Fruit fly (Drosophila melanogaster) S2 (cell line): Measurements from ENCODE around the gene Inx3.

Experiments
- CG8478 ChIP-seq: fragments of >200 bp; optimal IDR thresholded peaks from 2 replicates; lab custom pipeline; 2018
- CTCF ChIP-seq, 2 experiments: fragments of >200 bp; optimal IDR thresholded peaks; 2 replicates each; lab custom pipeline; 2018

Gene Inx3

DNA sequence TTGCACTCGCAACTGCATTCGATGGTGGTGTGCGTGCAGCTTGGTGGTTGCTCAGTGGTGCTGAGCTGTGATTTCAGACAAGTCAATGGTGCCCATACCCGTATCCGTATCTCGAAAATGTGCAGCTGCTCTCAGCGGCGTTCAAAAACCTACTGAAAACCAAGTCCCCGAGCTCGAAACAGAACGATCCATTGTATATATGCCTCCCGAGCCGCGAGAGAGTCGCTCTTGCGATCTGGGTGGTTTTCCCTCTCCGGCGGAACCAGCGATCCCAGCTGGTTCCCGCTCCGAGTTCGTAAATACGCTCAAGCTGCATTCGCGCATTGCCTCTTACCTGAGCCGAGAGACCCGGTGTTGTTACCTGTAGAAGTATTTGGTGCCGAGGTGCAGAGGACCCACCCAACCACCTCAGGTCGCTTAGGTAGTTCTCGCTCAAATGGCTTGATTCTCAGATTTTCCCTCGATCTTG, at the start of gene Inx3:
Gene Inx3 (minus strand): TSS at position 440 of the 469 bp plus-strand sequence.
- TF ChIP-seq CTCF (optimal IDR thresholded peaks at IDR 0.05; lab: Kevin White, UChicago) = no peak
- no peak for TF ChIP-seq CG8478 (lab: Kevin White, UChicago)

dm6 chr3R:28904816-28905435, 45.6 kb upstream of the Inx3 start:
- TF ChIP-seq CG8478 (lab: Kevin White, UChicago) (no peak), CTCF (optimal IDR thresholded peaks at IDR 0.05; lab: Kevin White, UChicago) (no peak)

DNA sequence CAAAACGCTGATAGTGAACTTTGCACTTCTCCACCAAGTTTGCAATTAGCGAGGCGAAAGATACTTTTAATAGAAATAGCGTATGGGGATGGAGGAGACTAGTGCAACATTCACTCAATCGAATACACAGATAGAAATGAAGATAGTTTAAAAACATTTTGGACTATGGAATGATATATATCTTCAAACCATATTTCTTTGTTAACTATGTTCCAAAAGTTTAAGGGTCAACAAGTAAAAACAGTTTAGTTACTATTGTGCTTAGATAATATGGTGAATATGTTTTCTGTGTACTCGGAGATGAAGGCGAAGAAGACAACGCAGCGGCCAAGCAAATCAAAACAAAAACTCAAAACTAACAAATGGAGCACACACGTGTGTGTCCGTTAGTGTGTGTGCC, 44.9 kb upstream of the Inx3 start:
- no peak for TF ChIP-seq CTCF (optimal IDR thresholded peaks at IDR 0.05; lab: Kevin White, UChicago)
- no peak for TF ChIP-seq CG8478 (lab: Kevin White, UChicago)

- TF ChIP-seq CG8478 (lab: Kevin White, UChicago) (no peak), CTCF (optimal IDR thresholded peaks at IDR 0.05; lab: Kevin White, UChicago) (no peak)
Measured at dm6 chr3R:28903392-28903791, 44.1 kb upstream of the Inx3 start.

DNA sequence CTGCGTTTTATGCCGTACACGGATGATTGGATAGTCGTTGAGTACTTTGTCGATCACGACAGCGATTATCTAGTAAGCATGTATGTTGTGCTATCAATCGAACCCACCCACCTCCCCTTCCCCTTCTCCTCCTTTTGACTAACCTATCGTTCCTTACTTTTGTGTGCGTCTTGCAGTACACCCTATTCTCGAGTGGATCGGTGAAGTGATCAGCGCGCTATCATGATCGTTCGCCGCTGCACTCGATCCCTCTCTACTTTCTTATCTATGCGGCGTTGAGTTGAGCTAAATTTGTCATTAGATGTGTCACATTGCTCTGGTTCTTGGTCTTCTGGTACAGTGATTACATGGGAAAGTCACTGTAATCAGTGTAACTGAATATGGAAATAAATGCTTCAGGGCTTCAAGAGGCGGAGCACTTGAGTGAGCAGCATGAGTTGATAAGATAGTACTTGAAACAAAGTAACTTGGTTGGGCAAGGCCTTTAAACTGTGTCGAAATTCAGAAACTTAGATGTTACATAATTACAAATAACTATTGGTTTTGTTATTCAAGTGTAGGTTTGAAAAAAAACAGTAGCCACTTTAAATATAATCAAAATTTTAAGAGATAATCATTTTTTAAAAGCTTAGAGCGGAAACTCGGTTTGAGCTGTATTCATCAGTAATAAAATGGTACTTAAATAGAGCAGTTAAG, 42.3 kb upstream of the Inx3 start:
- TF ChIP-seq CG8478 (lab: Kevin White, UChicago) (no peak), CTCF (optimal IDR thresholded peaks at IDR 0.05; lab: Kevin White, UChicago) (no peak)

DNA sequence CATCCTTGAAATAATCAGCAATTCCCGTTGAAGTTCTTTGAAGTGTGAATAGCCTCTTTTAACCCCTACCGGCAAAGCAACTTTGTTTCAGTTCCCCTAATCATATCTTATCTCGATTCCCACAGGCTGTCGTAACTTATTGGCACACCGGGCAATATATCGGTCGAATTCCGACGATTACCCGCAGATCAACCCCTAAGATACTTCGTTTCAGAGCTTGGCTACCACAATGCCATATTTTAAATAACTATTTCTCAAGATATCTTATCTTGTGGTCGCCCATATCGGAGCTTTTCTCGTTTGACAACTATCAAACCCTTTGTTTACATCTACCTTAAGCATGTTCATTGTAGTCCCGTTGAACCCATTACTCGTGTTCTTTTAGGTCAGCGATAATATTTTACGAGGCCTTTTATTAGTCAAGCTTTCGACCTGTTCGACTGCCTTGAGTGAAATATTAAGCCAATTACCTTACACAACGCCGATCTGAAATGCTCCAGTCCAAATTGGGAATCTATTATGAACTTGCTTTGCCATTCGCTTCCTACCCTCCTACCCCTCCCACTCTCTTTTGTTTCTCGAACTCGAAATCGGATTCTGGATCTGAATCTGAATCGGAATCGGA, 39.7 kb upstream of the Inx3 start:
- TF ChIP-seq CG8478 (lab: Kevin White, UChicago) (no peak), CTCF (optimal IDR thresholded peaks at IDR 0.05; lab: Kevin White, UChicago) (no peak)

DNA sequence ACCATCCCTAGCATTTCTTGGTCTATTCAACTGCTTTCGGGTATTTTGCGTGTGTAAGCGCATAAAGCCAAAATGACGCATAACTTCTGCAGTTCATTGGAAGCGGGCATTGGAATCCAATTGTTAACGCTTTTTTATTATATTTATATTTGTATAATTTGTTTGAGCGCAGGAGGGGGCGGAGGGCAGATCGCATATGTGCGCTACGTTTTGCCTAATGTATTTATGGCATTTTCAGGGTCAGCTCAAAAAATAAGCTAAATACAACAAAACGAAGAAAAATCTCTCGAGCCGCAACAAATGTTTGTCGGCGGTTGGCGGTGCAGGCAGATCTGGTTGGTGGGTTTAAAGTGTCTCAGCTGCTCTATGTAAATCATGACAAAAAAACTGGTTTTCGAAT, 38.6 kb upstream of the Inx3 start:
- TF ChIP-seq CTCF (optimal IDR thresholded peaks at IDR 0.05; lab: Kevin White, UChicago) (no peak), CG8478 (lab: Kevin White, UChicago) (no peak)

- TF ChIP-seq CG8478 (lab: Kevin White, UChicago) (no peak), CTCF (optimal IDR thresholded peaks at IDR 0.05; lab: Kevin White, UChicago) (no peak)
Measured at dm6 chr3R:28895014-28895413, 35.7 kb upstream of the Inx3 start.

DNA sequence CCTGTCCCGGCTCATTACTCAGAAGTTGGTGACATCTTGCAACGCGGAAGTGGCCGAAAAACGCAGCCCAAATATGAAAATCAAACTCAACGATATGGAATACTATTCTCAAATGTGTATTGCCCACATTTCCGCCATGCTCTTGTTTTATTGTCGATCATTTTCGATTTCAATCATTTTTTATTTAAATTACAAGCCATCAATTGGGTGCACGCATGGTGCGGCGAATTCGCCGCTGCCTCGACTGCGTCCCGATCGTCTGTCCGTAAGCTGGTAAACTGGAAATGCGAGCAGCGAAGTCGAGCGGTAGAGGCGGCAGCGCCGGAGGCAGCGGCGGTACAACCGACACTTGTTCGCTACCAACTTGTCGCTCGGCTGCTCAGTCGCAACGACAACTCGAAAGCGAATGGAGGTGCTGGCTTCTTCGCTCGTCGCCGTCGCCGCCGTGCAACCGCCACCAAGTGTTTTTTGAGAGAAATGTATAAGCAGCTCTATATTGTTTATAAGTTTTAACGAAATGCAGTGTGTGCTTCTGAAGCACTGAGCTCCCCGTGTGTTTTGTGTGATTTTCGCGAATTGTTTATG, 32.3 kb upstream of the Inx3 start:
- TF ChIP-seq CG8478 (lab: Kevin White, UChicago) (no peak), CTCF (optimal IDR thresholded peaks at IDR 0.05; lab: Kevin White, UChicago) (no peak)

DNA sequence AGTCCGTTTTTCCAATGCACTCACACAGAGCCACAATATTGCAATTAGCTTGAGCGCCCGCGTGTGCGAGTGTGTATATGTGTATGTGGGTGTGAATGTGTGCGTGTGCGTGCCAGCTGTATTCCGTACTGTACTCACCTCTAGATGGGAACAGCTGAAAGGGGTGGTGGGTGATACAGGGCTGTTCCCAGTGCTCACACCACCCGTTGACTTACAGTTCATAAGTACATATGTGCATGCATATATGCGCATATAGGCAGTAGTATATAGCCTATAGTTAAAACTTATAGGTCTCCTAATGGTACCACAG, 30.1 kb upstream of the Inx3 start:
- TF ChIP-seq CG8478 (lab: Kevin White, UChicago) (no peak), CTCF (optimal IDR thresholded peaks at IDR 0.05; lab: Kevin White, UChicago) (no peak)

- TF ChIP-seq CG8478 (lab: Kevin White, UChicago) = no peak
- TF ChIP-seq CTCF (optimal IDR thresholded peaks at IDR 0.05; lab: Kevin White, UChicago) = no peak
Measured at dm6 chr3R:28888561-28889426, 29.5 kb upstream of the Inx3 start.

- TF ChIP-seq CTCF (optimal IDR thresholded peaks at IDR 0.05; lab: Kevin White, UChicago) (peak; percentile 38 to 43), CG8478 (lab: Kevin White, UChicago) (no peak)
Measured at dm6 chr3R:28887559-28888432, 28.5 kb upstream of the Inx3 start, which contains the start of the genes CG33203 and Doa. Gene CG33203 (minus strand): TSS chr3R:28887709. Gene Doa (plus strand): TSS chr3R:28888073.

DNA sequence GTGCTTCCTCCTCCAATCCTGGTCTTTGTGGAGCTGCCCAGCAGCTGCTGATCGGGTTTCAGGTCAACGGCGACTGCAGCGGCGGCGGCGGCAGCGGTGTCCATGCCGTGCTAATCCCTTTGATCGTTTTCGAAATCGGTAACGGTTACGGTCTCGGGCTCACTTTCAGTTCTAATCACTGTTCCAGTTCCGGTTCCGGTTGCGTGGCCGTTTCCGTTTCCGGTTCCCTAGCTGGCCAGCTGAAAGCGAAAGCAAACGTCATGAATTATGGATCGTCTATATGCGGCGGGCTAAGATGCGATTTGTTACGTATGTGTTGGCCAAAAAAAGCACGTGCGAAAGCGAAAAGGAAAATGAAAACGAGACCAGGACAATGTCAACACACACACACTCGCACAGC, 27.5 kb upstream of the Inx3 start:
- TF ChIP-seq CG8478 (lab: Kevin White, UChicago) (no peak), CTCF (optimal IDR thresholded peaks at IDR 0.05; lab: Kevin White, UChicago) (no peak)
